Fruit fly (Drosophila melanogaster) whole organism, embryonic: ENCODE data around the gene CG43896.

Experiments
- Awh ChIP-seq: fragments of 200-800 bp; sonication (Bioruptor generic); IDR thresholded peaks from 2 replicates; pipeline ENCODE4, ENCODE4 v1.3.6; 2022; ENCODE audit warnings: missing biosample characterization, missing genetic modification characterization
- Bteb2 ChIP-seq: fragments of 200-800 bp; sonication (Bioruptor generic); optimal IDR thresholded peaks from 2 replicates; lab custom pipeline; 2016; ENCODE audit warnings: missing biosample characterization, missing genetic modification characterization
- CG11085 ChIP-seq: fragments of 200-800 bp; sonication (Bioruptor generic); IDR thresholded peaks from 2 replicates; pipeline ENCODE4 v1.3.6; 2022; ENCODE audit warnings: missing biosample characterization, missing genetic modification characterization
- CG11560 ChIP-seq: fragments of 200-800 bp; sonication (Bioruptor generic); IDR thresholded peaks from 3 replicates; pipeline ENCODE4 v1.3.6; 2022; ENCODE audit warnings: missing biosample characterization, missing genetic modification characterization
- CG12744 ChIP-seq: fragments of 200-800 bp; sonication (Bioruptor generic); optimal IDR thresholded peaks from 2 replicates; lab custom pipeline; 2016; ENCODE audit warnings: missing biosample characterization, missing genetic modification characterization
- CG13287 ChIP-seq: fragments of 200-800 bp; sonication (Bioruptor generic); IDR thresholded peaks from 2 replicates; pipeline ENCODE4 v1.3.6; 2022; ENCODE audit warnings: missing biosample characterization, missing genetic modification characterization; ENCODE audit not compliant: partially characterized antibody
- CG14050 ChIP-seq: fragments of 200-800 bp; sonication (Bioruptor generic); IDR thresholded peaks from 3 replicates; pipeline ENCODE4 v1.3.6; 2022; ENCODE audit warnings: missing biosample characterization, missing genetic modification characterization
- CG15514 ChIP-seq: fragments of 200-800 bp; sonication (Bioruptor generic); optimal IDR thresholded peaks from 3 replicates; lab custom pipeline; 2017; ENCODE audit warnings: missing biosample characterization, missing genetic modification characterization, mild to moderate bottlenecking, moderate library complexity, missing genetic modification reagents
- CG17186 ChIP-seq: fragments of 200-800 bp; sonication (Bioruptor generic); optimal IDR thresholded peaks from 3 replicates; lab custom pipeline; 2017; ENCODE audit warnings: missing biosample characterization, missing genetic modification reagents, missing genetic modification characterization
- CG2199 ChIP-seq: fragments of 200-800 bp; sonication (Bioruptor generic); IDR thresholded peaks from 3 replicates; pipeline ENCODE4 v1.3.6; 2022; ENCODE audit warnings: missing biosample characterization, missing genetic modification characterization
- CG30403 ChIP-seq: fragments of 200-800 bp; sonication (Bioruptor generic); optimal IDR thresholded peaks from 3 replicates; lab custom pipeline; 2016; ENCODE audit warnings: missing biosample characterization, missing genetic modification characterization
- CG3726 ChIP-seq: fragments of 200-800 bp; sonication (Bioruptor generic); IDR thresholded peaks from 3 replicates; pipeline ENCODE4, ENCODE4 v1.3.6; 2022; ENCODE audit warnings: missing biosample characterization, missing genetic modification characterization
- CG43689 ChIP-seq: fragments of 200-800 bp; sonication (Bioruptor generic); IDR thresholded peaks from 2 replicates; pipeline ENCODE4 v1.3.6; 2022; ENCODE audit warnings: missing biosample characterization, missing genetic modification characterization
- CG4730 ChIP-seq: fragments of 200-800 bp; sonication (Bioruptor generic); IDR thresholded peaks from 2 replicates; pipeline ENCODE4 v1.3.6; 2022; ENCODE audit warnings: missing biosample characterization, missing genetic modification characterization
- CG8359 ChIP-seq: fragments of 200-800 bp; sonication (Bioruptor generic); optimal IDR thresholded peaks from 2 replicates; lab custom pipeline; 2017; ENCODE audit warnings: missing biosample characterization, mild to moderate bottlenecking, missing genetic modification characterization, borderline replicate concordance
- CG9727 ChIP-seq: fragments of 200-800 bp; sonication (Bioruptor generic); optimal IDR thresholded peaks from 3 replicates; lab custom pipeline; 2017; ENCODE audit warnings: missing biosample characterization, mild to moderate bottlenecking, missing genetic modification characterization
- CTCF ChIP-seq: fragments of 200-800 bp; sonication (Bioruptor generic); optimal IDR thresholded peaks from 2 replicates; lab custom pipeline; 2017; ENCODE audit warnings: missing biosample characterization, mild to moderate bottlenecking, missing genetic modification characterization, moderate library complexity
- D ChIP-seq, 2 experiments: fragments of 200-800 bp in 1 of 2; fragments of >200 bp in 1 of 2; sonication (Bioruptor generic) in 1 of 2; optimal IDR thresholded peaks; 2 replicates in 1 of 2; 3 replicates in 1 of 2; lab custom pipeline; 2017; ENCODE audit warnings: mild to moderate bottlenecking in 1 of 2, missing biosample characterization in 1 of 2, missing genetic modification characterization in 1 of 2, missing genetic modification reagents in 1 of 2
- Doc3 ChIP-seq: fragments of 200-800 bp; sonication (Bioruptor generic); IDR thresholded peaks from 3 replicates; pipeline ENCODE4 v1.3.6; 2022; ENCODE audit warnings: missing biosample characterization, missing genetic modification characterization; ENCODE audit not compliant: partially characterized antibody
- Drgx ChIP-seq: fragments of 200-800 bp; sonication (Bioruptor generic); IDR thresholded peaks from 2 replicates; pipeline ENCODE4 v1.3.6; 2022; ENCODE audit warnings: missing biosample characterization, missing genetic modification characterization
- Eip74EF ChIP-seq, 2 experiments: fragments of 200-800 bp in 1 of 2; fragments of >200 bp in 1 of 2; sonication (Bioruptor generic) in 1 of 2; optimal IDR thresholded peaks; 2 replicates each; lab custom pipeline; 2017 to 2019; ENCODE audit warnings: missing biosample characterization in 2 of 2, missing genetic modification characterization in 2 of 2, mild to moderate bottlenecking in 1 of 2, moderate library complexity in 1 of 2
- Ets65A ChIP-seq: fragments of 200-800 bp; sonication (Bioruptor generic); peaks from one replicate; lab custom pipeline; 2016; ENCODE audit warnings: missing biosample characterization, missing genetic modification characterization
- HHEX ChIP-seq: fragments of 200-800 bp; sonication (Bioruptor generic); optimal IDR thresholded peaks from 3 replicates; lab custom pipeline; 2017; ENCODE audit warnings: missing biosample characterization, mild to moderate bottlenecking, missing genetic modification characterization, missing genetic modification reagents
- MTF-1 ChIP-seq: fragments of 200-800 bp; sonication (Bioruptor generic); optimal IDR thresholded peaks from 2 replicates; lab custom pipeline; 2018; ENCODE audit warnings: missing biosample characterization, mild to moderate bottlenecking, missing genetic modification characterization, borderline replicate concordance
- NC2α ChIP-seq: fragments of 200-800 bp; sonication (Bioruptor generic); optimal IDR thresholded peaks from 2 replicates; lab custom pipeline; 2016; ENCODE audit warnings: missing biosample characterization, missing genetic modification characterization
- ap ChIP-seq: fragments of 200-800 bp; sonication (Bioruptor generic); IDR thresholded peaks from 2 replicates; pipeline ENCODE4 v1.3.6; 2022; ENCODE audit warnings: missing biosample characterization, missing genetic modification characterization
- bigmax ChIP-seq: fragments of 200-800 bp; sonication (Bioruptor generic); optimal IDR thresholded peaks from 2 replicates; lab custom pipeline; 2018; ENCODE audit warnings: missing biosample characterization, mild to moderate bottlenecking, missing genetic modification characterization
- corto ChIP-seq: fragments of 200-800 bp; sonication (Bioruptor generic); optimal IDR thresholded peaks from 2 replicates; lab custom pipeline; 2016; ENCODE audit warnings: missing biosample characterization, mild to moderate bottlenecking, missing genetic modification characterization, moderate library complexity
- dmrt11E ChIP-seq: fragments of 200-800 bp; sonication (Bioruptor generic); optimal IDR thresholded peaks from 3 replicates; lab custom pipeline; 2018; ENCODE audit warnings: missing biosample characterization, mild to moderate bottlenecking, missing genetic modification characterization, moderate library complexity
- emc ChIP-seq: fragments of 200-800 bp; sonication (Bioruptor generic); optimal IDR thresholded peaks from 2 replicates; lab custom pipeline; 2016; ENCODE audit warnings: missing biosample characterization, missing genetic modification characterization
- fu2 ChIP-seq: fragments of 200-800 bp; sonication (Bioruptor generic); optimal IDR thresholded peaks from 2 replicates; lab custom pipeline; 2016; ENCODE audit warnings: missing biosample characterization, missing genetic modification characterization
- hkb ChIP-seq, 2 experiments: fragments of 200-800 bp in 1 of 2; fragments of >200 bp in 1 of 2; sonication (Bioruptor generic) in 1 of 2; IDR thresholded peaks in 1 of 2; optimal IDR thresholded peaks in 1 of 2; 2 replicates each; pipeline versions ENCODE4 v1.3.6 to Lab custom; 2017 to 2022; ENCODE audit warnings: missing biosample characterization in 1 of 2, missing genetic modification characterization in 1 of 2
- lbe ChIP-seq: fragments of 200-800 bp; sonication (Bioruptor generic); optimal IDR thresholded peaks from 2 replicates; lab custom pipeline; 2016; ENCODE audit warnings: missing biosample characterization, mild to moderate bottlenecking, missing genetic modification characterization
- nom ChIP-seq: fragments of 200-800 bp; sonication (Bioruptor generic); optimal IDR thresholded peaks from 2 replicates; lab custom pipeline; 2017; ENCODE audit warnings: missing biosample characterization, missing genetic modification characterization, mild to moderate bottlenecking, moderate library complexity, missing genetic modification reagents
- pfk ChIP-seq: fragments of 200-800 bp; sonication (Bioruptor generic); optimal IDR thresholded peaks from 2 replicates; lab custom pipeline; 2018; ENCODE audit warnings: missing biosample characterization, mild to moderate bottlenecking, missing genetic modification characterization, moderate library complexity
- repo ChIP-seq: fragments of 200-800 bp; sonication (Bioruptor generic); optimal IDR thresholded peaks from 2 replicates; lab custom pipeline; 2016; ENCODE audit warnings: missing biosample characterization, missing genetic modification characterization
- sens ChIP-seq: fragments of 200-800 bp; sonication (Bioruptor generic); peaks from one replicate; lab custom pipeline; 2016; ENCODE audit warnings: missing biosample characterization, missing genetic modification characterization
- stc ChIP-seq: fragments of 200-800 bp; sonication (Bioruptor generic); IDR thresholded peaks from 2 replicates; pipeline ENCODE4 v1.3.6; 2022; ENCODE audit warnings: missing biosample characterization, missing genetic modification characterization
- tin ChIP-seq: fragments of 200-800 bp; sonication (Bioruptor generic); optimal IDR thresholded peaks from 3 replicates; lab custom pipeline; 2016; ENCODE audit warnings: missing biosample characterization, missing genetic modification characterization
- ttk ChIP-seq: fragments of 200-800 bp; sonication (Bioruptor generic); IDR thresholded peaks from 2 replicates; pipeline ENCODE4 v2.1.2; 2022; ENCODE audit warnings: missing biosample characterization, missing genetic modification characterization
- usp ChIP-seq: fragments of >200 bp; optimal IDR thresholded peaks from 2 replicates; lab custom pipeline; 2017; ENCODE audit warnings: missing biosample characterization, missing genetic modification characterization

The CG43896 gene

DNA sequence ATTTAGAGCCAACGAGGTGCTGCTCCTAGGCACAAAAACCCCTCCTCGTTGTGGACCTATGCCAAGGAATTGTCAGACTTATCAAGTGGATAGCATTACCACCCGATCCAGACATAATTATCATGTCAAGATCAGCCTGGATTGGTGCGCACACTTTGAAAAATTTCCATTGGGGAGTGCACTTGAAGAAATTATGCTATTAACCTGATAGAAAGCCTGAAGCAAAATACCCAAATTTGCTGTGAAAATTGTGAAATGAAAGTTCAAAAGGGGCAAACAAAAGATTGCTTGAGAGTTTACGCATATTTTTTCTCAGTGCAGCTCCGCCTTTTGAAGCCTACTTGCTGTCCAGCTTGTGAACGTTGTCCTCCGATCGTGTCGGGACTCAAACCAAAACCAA, 37.8 kb downstream of the CG43896 start:
- no peak for TF ChIP-seq CG14050 (GFP tag; lab: Robert Waterston, UW)
- TF ChIP-seq bigmax (GFP tag; lab: Kevin White, UChicago) = no peak
- no peak for TF ChIP-seq CG17186 (GFP tag; lab: Kevin White, UChicago)
- TF ChIP-seq usp (GFP tag; lab: Kevin White, UChicago) = no peak
- TF ChIP-seq repo (GFP tag; lab: Kevin White, UChicago) = no peak
- no peak for TF ChIP-seq CG4730 (GFP tag; lab: Robert Waterston, UW)
- TF ChIP-seq, all 482 proteins: peak for 0

dm6 chr3L:12014272-12014671, 38.4 kb downstream of the CG43896 start:
- no peak for TF ChIP-seq fu2 (GFP tag; lab: Kevin White, UChicago)
- peak; percentile 74 for TF ChIP-seq nom
- TF ChIP-seq emc (GFP tag; lab: Kevin White, UChicago) = no peak
- TF ChIP-seq Ets65A = peak; percentile 45
- TF ChIP-seq, all 482 proteins: peak for 2

- peak; percentile 71 for TF ChIP-seq Drgx (GFP tag; lab: Robert Waterston, UW)
- TF ChIP-seq hkb (optimal IDR thresholded peaks at IDR 0.05; lab: Kevin White, UChicago) = no peak
- TF ChIP-seq hkb (GFP tag; IDR thresholded peaks at IDR 0.05; lab: Robert Waterston, UW) = no peak
- TF ChIP-seq NC2α (GFP tag; lab: Kevin White, UChicago) = no peak
- no peak for TF ChIP-seq CG11085
- TF ChIP-seq corto (GFP tag; lab: Kevin White, UChicago) = peak; percentile 10
- no peak for TF ChIP-seq CG9727 (GFP tag; lab: Kevin White, UChicago)
- no peak for TF ChIP-seq tin
- no peak for TF ChIP-seq CG43689 (GFP tag; lab: Robert Waterston, UW)
- TF ChIP-seq Eip74EF (GFP tag; optimal IDR thresholded peaks at IDR 0.05; lab: Kevin White, UChicago) = no peak
- TF ChIP-seq pfk (GFP tag; lab: Kevin White, UChicago) = no peak
- TF ChIP-seq D (optimal IDR thresholded peaks at IDR 0.05; lab: Kevin White, UChicago) = no peak
- TF ChIP-seq D (GFP tag; optimal IDR thresholded peaks at IDR 0.05; lab: Kevin White, UChicago) = no peak
- no peak for TF ChIP-seq CG30403 (GFP tag; lab: Kevin White, UChicago)
- TF ChIP-seq MTF-1 = no peak
- TF ChIP-seq Bteb2 (GFP tag; lab: Kevin White, UChicago) = no peak
- TF ChIP-seq dmrt11E (tag; lab: Kevin White, UChicago) = no peak
- no peak for TF ChIP-seq Doc3
- no peak for TF ChIP-seq ap
- peak; percentile 54 for TF ChIP-seq lbe
- no peak for TF ChIP-seq CG15514 (GFP tag; lab: Kevin White, UChicago)
- TF ChIP-seq CG12744 (GFP tag; lab: Kevin White, UChicago) = no peak
Observed at dm6 chr3L:12016186-12016585, 40.3 kb downstream of the CG43896 start.

dm6 chr3L:12021903-12022302, 46.0 kb downstream of the CG43896 start:
- TF ChIP-seq CG8359 (GFP tag; lab: Kevin White, UChicago) (peak; percentile 99), CG11560 (tag; lab: Robert Waterston, UW) (no peak), stc (GFP tag; lab: Robert Waterston, UW) (no peak), ttk (GFP tag; lab: Robert Waterston, UW) (no peak), Doc3 (no peak), CG13287 (no peak), Awh (peak; percentile 58; the same call in 1 of the 2 replicates), CG2199 (GFP tag; lab: Robert Waterston, UW) (peak; percentile 98), HHEX (GFP tag; lab: Kevin White, UChicago) (no peak), CG3726 (GFP tag; lab: Robert Waterston, UW) (no peak), sens (GFP tag; lab: Kevin White, UChicago) (no peak), CTCF (peak; percentile 88)
- TF ChIP-seq, all 482 proteins: peak for 4
